Worm (Caenorhabditis elegans): ENCODE measurements around the gene rpl-9.
A peak's percentile ranks its signal among the peaks of the same experiment; 100 is the strongest.

The rpl-9 gene

DNA sequence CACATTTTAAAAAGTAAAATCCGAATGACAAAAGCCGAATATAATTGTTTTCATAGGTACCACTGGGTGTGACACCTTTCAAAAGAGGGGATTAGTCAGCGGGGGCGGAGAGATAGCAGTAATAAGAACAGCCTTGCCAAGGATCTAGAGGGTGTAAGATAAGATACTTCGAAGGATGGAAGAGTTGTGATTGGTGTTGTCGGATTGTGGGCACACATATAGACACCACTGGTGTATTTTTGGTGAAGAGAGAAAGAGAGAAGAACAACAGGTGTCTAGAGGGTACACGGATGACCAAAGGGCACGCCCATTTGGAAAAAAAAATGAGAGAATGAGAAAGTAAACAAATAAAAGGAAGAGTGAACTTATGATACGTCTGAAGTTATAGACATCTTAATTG lies 27.4 kb downstream of the rpl-9 start:
- TF ChIP-seq nhr-76 (tag; optimal IDR thresholded peaks at IDR 0.05) (no peak), mab-5 (tag; optimal IDR thresholded peaks at IDR 0.05) (no peak), drap-1 (GFP tag; optimal IDR thresholded peaks at IDR 0.05) (no peak), ham-2 (GFP tag; optimal IDR thresholded peaks at IDR 0.05) (no peak), unc-62 (GFP tag; optimal IDR thresholded peaks at IDR 0.05) (peak; percentile 74), ztf-11 (tag; optimal IDR thresholded peaks at IDR 0.05) (no peak), ceh-39 (tag; optimal IDR thresholded peaks at IDR 0.05) (no peak), blmp-1 (tag; optimal IDR thresholded peaks at IDR 0.05) (no peak), sem-2 (GFP tag; optimal IDR thresholded peaks at IDR 0.05) (no peak), pha-4 (tag; optimal IDR thresholded peaks at IDR 0.05) (no peak), nhr-28 (tag; optimal IDR thresholded peaks at IDR 0.05) (no peak), ces-1 (GFP tag; optimal IDR thresholded peaks at IDR 0.05) (no peak), nhr-237 (tag; optimal IDR thresholded peaks at IDR 0.05) (no peak), lin-13 (tag; optimal IDR thresholded peaks at IDR 0.05) (no peak), lin-32 (GFP tag; optimal IDR thresholded peaks at IDR 0.05) (no peak), M03D4.4 (tag; optimal IDR thresholded peaks at IDR 0.05) (no peak), hlh-1 (tag; optimal IDR thresholded peaks at IDR 0.05) (peak; percentile 93), unc-120 (tag; optimal IDR thresholded peaks at IDR 0.05; ENCODE audit: poor library complexity, severe bottlenecking) (peak; percentile 83), mep-1 (tag; optimal IDR thresholded peaks at IDR 0.05) (no peak), nhr-2 (tag; optimal IDR thresholded peaks at IDR 0.05) (no peak), lsy-2 (tag; optimal IDR thresholded peaks at IDR 0.05) (no peak)

DNA sequence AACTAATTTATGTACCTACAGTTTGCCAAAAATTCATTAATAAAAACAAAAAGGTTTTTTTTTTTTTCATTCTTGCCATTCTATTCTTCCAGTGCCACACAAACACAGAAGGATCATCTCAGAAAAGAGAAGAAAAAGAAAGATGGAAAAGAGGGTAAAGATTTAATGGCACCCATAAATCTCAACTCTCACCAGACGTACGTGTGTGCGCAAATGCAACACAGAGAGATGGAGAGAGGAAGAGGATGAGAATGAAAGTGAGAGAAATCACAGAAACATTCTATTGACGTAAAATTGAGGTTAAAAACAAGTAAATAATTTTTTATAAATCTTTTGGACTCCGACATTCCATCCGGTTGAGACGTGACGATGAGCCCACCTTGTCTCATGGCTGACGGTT lies 28.4 kb downstream of the rpl-9 start:
- TF ChIP-seq unc-120 (tag; optimal IDR thresholded peaks at IDR 0.05; ENCODE audit: poor library complexity, severe bottlenecking) (peak; percentile 1), pha-4 (tag; optimal IDR thresholded peaks at IDR 0.05) (no peak), sptf-1 (tag; optimal IDR thresholded peaks at IDR 0.05) (no peak), elt-1 (tag; optimal IDR thresholded peaks at IDR 0.05; ENCODE audit: borderline replicate concordance, insufficient read depth) (no peak), nhr-12 (tag; optimal IDR thresholded peaks at IDR 0.05) (no peak), nhr-76 (tag; optimal IDR thresholded peaks at IDR 0.05) (no peak), hlh-1 (tag; optimal IDR thresholded peaks at IDR 0.05) (peak; percentile 71), flh-1 (GFP tag; optimal IDR thresholded peaks at IDR 0.05) (no peak), nhr-237 (tag; optimal IDR thresholded peaks at IDR 0.05) (no peak), unc-62 (GFP tag; optimal IDR thresholded peaks at IDR 0.05) (peak; percentile 82), mab-5 (tag; optimal IDR thresholded peaks at IDR 0.05) (peak; percentile 61), M03D4.4 (tag; optimal IDR thresholded peaks at IDR 0.05) (no peak), sem-2 (GFP tag; optimal IDR thresholded peaks at IDR 0.05) (no peak), ham-2 (GFP tag; optimal IDR thresholded peaks at IDR 0.05) (no peak), ces-1 (GFP tag; optimal IDR thresholded peaks at IDR 0.05) (no peak), ceh-43 (GFP tag; optimal IDR thresholded peaks at IDR 0.05) (no peak)

DNA sequence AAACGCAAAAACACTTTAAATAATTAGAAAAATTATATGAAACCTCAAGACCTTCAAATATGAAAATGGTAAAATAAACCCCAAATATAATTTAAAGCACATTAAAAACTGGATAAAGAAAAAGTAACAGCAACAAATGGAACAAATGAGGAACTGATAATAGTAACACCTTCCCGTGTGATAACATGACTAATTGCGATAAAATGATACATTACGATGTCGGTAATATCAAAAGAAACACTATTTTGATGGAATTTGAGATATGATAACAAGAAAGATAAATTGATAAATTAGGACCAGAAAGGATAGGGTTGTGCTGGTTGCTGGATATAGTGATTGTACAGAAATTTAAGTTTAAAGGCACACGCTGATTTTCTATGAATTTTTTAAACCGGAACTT lies 30.6 kb downstream of the rpl-9 start:
- TF ChIP-seq lin-32 (GFP tag; optimal IDR thresholded peaks at IDR 0.05) (no peak), mls-2 (tag; optimal IDR thresholded peaks at IDR 0.05) (no peak), hlh-1 (tag; optimal IDR thresholded peaks at IDR 0.05) (no peak), ceh-43 (GFP tag; optimal IDR thresholded peaks at IDR 0.05) (no peak), lsy-2 (tag; optimal IDR thresholded peaks at IDR 0.05) (no peak), sem-2 (GFP tag; optimal IDR thresholded peaks at IDR 0.05) (no peak), ceh-39 (tag; optimal IDR thresholded peaks at IDR 0.05) (no peak), ceh-83 (GFP tag; optimal IDR thresholded peaks at IDR 0.05) (no peak), mep-1 (tag; optimal IDR thresholded peaks at IDR 0.05) (no peak), flh-1 (GFP tag; optimal IDR thresholded peaks at IDR 0.05) (no peak), nhr-12 (tag; optimal IDR thresholded peaks at IDR 0.05) (no peak), bed-3 (GFP tag; optimal IDR thresholded peaks at IDR 0.05) (no peak), tbx-8 (GFP tag; optimal IDR thresholded peaks at IDR 0.05) (no peak), unc-62 (GFP tag; optimal IDR thresholded peaks at IDR 0.05) (no peak), elt-3 (tag; optimal IDR thresholded peaks at IDR 0.05) (no peak)

DNA sequence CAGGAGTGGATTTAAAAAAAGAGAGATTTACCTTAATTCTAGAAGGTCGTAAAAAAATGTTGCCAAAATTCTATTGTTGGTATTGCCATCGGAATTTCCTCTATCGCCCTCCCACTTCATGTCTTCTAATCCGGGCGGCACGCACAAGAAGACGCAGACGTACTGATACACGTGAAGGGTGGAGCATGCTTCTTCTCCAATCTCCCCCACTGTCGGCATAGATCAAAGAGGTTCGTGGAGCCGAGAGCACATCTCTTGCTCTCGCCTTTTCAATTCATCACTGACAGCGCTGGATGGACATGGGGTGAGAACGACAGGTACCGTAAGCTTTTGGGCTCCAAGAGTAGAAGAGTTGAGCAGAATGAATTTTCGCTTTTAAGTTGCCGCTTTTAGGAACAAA lies 36.1 kb downstream of the rpl-9 start, which contains the start of gene lin-39:
Gene lin-39, minus strand, starts transcription at position 74 of the 400 bp plus-strand sequence.
- TF ChIP-seq nhr-12 (tag; optimal IDR thresholded peaks at IDR 0.05) (no peak), unc-62 (GFP tag; optimal IDR thresholded peaks at IDR 0.05) (peak; percentile 44)

DNA sequence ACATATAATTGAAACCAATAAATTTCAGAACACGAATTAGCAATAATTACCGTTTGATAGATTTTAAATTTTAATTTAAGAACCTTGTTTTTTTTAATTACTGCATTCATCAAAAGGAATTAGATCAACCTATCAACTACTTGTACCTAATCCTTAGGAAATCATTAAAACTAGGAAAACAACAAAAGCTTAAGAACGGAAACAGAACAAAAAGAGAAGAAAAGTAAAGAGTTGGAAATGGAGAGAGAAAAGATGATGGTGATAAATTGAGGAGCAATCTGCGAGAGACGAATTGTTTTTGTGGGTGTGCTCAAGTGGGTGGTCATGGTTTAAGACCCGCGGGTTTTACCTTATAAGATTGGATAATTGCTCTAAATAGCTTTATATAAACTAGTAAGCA lies 37.3 kb downstream of the rpl-9 start:
- TF ChIP-seq bed-3 (GFP tag; optimal IDR thresholded peaks at IDR 0.05) = no peak
- no peak for TF ChIP-seq nhr-76 (tag; optimal IDR thresholded peaks at IDR 0.05)
- TF ChIP-seq M03D4.4 (tag; optimal IDR thresholded peaks at IDR 0.05) = no peak
- TF ChIP-seq elt-3 (tag; optimal IDR thresholded peaks at IDR 0.05) = no peak
- TF ChIP-seq tbx-8 (GFP tag; optimal IDR thresholded peaks at IDR 0.05) = no peak
- TF ChIP-seq unc-62 (GFP tag; optimal IDR thresholded peaks at IDR 0.05) = no peak
- TF ChIP-seq sptf-1 (tag; optimal IDR thresholded peaks at IDR 0.05) = no peak
- TF ChIP-seq unc-120 (tag; optimal IDR thresholded peaks at IDR 0.05; ENCODE audit: poor library complexity, severe bottlenecking) = no peak
- no peak for TF ChIP-seq ceh-39 (tag; optimal IDR thresholded peaks at IDR 0.05)
- no peak for TF ChIP-seq ceh-83 (GFP tag; optimal IDR thresholded peaks at IDR 0.05)
- no peak for TF ChIP-seq ceh-43 (GFP tag; optimal IDR thresholded peaks at IDR 0.05)
- no peak for TF ChIP-seq elt-1 (tag; optimal IDR thresholded peaks at IDR 0.05; ENCODE audit: borderline replicate concordance, insufficient read depth)
- TF ChIP-seq lin-32 (GFP tag; optimal IDR thresholded peaks at IDR 0.05) = no peak
- TF ChIP-seq lsy-2 (tag; optimal IDR thresholded peaks at IDR 0.05) = no peak
- TF ChIP-seq sem-2 (GFP tag; optimal IDR thresholded peaks at IDR 0.05) = no peak
- TF ChIP-seq unc-39 (tag; optimal IDR thresholded peaks at IDR 0.05) = no peak
- TF ChIP-seq hlh-1 (tag; optimal IDR thresholded peaks at IDR 0.05) = no peak
- TF ChIP-seq pha-4 (tag; optimal IDR thresholded peaks at IDR 0.05) = no peak
- TF ChIP-seq ztf-11 (tag; optimal IDR thresholded peaks at IDR 0.05) = no peak
- TF ChIP-seq nhr-28 (tag; optimal IDR thresholded peaks at IDR 0.05) = no peak

Measured in whole organism, mixed stage, embryonic.